Fruit fly (Drosophila melanogaster) whole organism, embryonic: ENCODE data around the gene CG32551.

Experiments used
- CG10147 ChIP-seq: fragments of 200-800 bp; sonication (Bioruptor generic); optimal IDR thresholded peaks from 2 replicates; lab custom pipeline; 2019; ENCODE audit warnings: missing biosample characterization, mild to moderate bottlenecking, missing genetic modification characterization, moderate library complexity
- CG11456 ChIP-seq: fragments of 200-800 bp; sonication (Bioruptor generic); IDR thresholded peaks from 3 replicates; pipeline ENCODE4 v1.3.6; 2022; ENCODE audit warnings: missing biosample characterization, missing genetic modification characterization
- CG11723 ChIP-seq: fragments of 200-800 bp; sonication (Bioruptor generic); optimal IDR thresholded peaks from 2 replicates; lab custom pipeline; 2017; ENCODE audit warnings: missing biosample characterization, mild to moderate bottlenecking, missing genetic modification characterization
- CG12155 ChIP-seq: fragments of 200-800 bp; sonication (Bioruptor generic); optimal IDR thresholded peaks from 3 replicates; lab custom pipeline; 2016; ENCODE audit warnings: missing biosample characterization, missing genetic modification characterization
- CG1233 ChIP-seq: fragments of 200-800 bp; sonication (Bioruptor generic); optimal IDR thresholded peaks from 4 replicates; lab custom pipeline; 2018; ENCODE audit warnings: missing biosample characterization, mild to moderate bottlenecking, missing genetic modification characterization
- CG12391 ChIP-seq: fragments of 200-800 bp; sonication (Bioruptor generic); optimal IDR thresholded peaks from 3 replicates; lab custom pipeline; 2018; ENCODE audit warnings: missing biosample characterization, mild to moderate bottlenecking, missing genetic modification characterization, moderate library complexity
- CG12659 ChIP-seq: fragments of 200-800 bp; sonication (Bioruptor generic); optimal IDR thresholded peaks from 3 replicates; lab custom pipeline; 2017; ENCODE audit warnings: mild to moderate bottlenecking, missing biosample characterization, missing genetic modification reagents, missing genetic modification characterization
- CG12769 ChIP-seq: fragments of 200-800 bp; sonication (Bioruptor generic); optimal IDR thresholded peaks from 2 replicates; lab custom pipeline; 2019; ENCODE audit warnings: missing biosample characterization, mild to moderate bottlenecking, missing genetic modification characterization, moderate library complexity
- CG13424 ChIP-seq: fragments of 200-800 bp; sonication (Bioruptor generic); optimal IDR thresholded peaks from 2 replicates; lab custom pipeline; 2019; ENCODE audit warnings: missing biosample characterization, mild to moderate bottlenecking, missing genetic modification characterization, moderate library complexity
- CG14014 ChIP-seq: fragments of 200-800 bp; sonication (Bioruptor generic); IDR thresholded peaks from 2 replicates; pipeline ENCODE4 v1.3.6; 2022; ENCODE audit warnings: missing biosample characterization, missing genetic modification characterization
- CG17802 ChIP-seq: fragments of 200-800 bp; sonication (Bioruptor generic); optimal IDR thresholded peaks from 2 replicates; lab custom pipeline; 2018; ENCODE audit warnings: missing biosample characterization, mild to moderate bottlenecking, missing genetic modification characterization, moderate library complexity
- CG17912 ChIP-seq: fragments of 200-800 bp; sonication (Bioruptor generic); optimal IDR thresholded peaks from 2 replicates; lab custom pipeline; 2018; ENCODE audit warnings: missing biosample characterization, mild to moderate bottlenecking, missing genetic modification characterization
- CG18011 ChIP-seq: fragments of 200-800 bp; sonication (Bioruptor generic); optimal IDR thresholded peaks from 2 replicates; lab custom pipeline; 2017; ENCODE audit warnings: missing biosample characterization, missing genetic modification characterization, mild to moderate bottlenecking, moderate library complexity, missing genotype
- CG18599 ChIP-seq: fragments of 200-800 bp; sonication (Bioruptor generic); optimal IDR thresholded peaks from 3 replicates; lab custom pipeline; 2017; ENCODE audit warnings: missing biosample characterization, missing genetic modification characterization, mild to moderate bottlenecking, moderate library complexity, missing genetic modification reagents
- CG2120 ChIP-seq: fragments of 200-800 bp; sonication (Bioruptor generic); optimal IDR thresholded peaks from 3 replicates; lab custom pipeline; 2016; ENCODE audit warnings: missing biosample characterization, missing genetic modification characterization
- CG34224 ChIP-seq: fragments of 200-800 bp; sonication (Bioruptor generic); IDR thresholded peaks from 3 replicates; pipeline ENCODE4 v1.3.6; 2022; ENCODE audit warnings: missing biosample characterization, missing genetic modification characterization; ENCODE audit not compliant: partially characterized antibody
- CG6791 ChIP-seq: fragments of 200-800 bp; sonication (Bioruptor generic); IDR thresholded peaks from 3 replicates; pipeline ENCODE4 v1.3.6; 2022; ENCODE audit warnings: missing biosample characterization, missing genetic modification characterization; ENCODE audit not compliant: partially characterized antibody
- CG6854 ChIP-seq: fragments of 200-800 bp; sonication (Bioruptor generic); optimal IDR thresholded peaks from 3 replicates; lab custom pipeline; 2017; ENCODE audit warnings: missing biosample characterization, mild to moderate bottlenecking, missing genetic modification characterization
- CG7745 ChIP-seq: fragments of 200-800 bp; sonication (Bioruptor generic); optimal IDR thresholded peaks from 2 replicates; lab custom pipeline; 2018; ENCODE audit warnings: missing biosample characterization, mild to moderate bottlenecking, missing genetic modification characterization, moderate library complexity
- CG7928 ChIP-seq: fragments of 200-800 bp; sonication (Bioruptor generic); optimal IDR thresholded peaks from 2 replicates; lab custom pipeline; 2017; ENCODE audit warnings: missing biosample characterization, mild to moderate bottlenecking, missing genetic modification characterization
- CG7987 ChIP-seq: fragments of 200-800 bp; sonication (Bioruptor generic); optimal IDR thresholded peaks from 2 replicates; lab custom pipeline; 2018; ENCODE audit warnings: missing biosample characterization, mild to moderate bottlenecking, missing genetic modification characterization, moderate library complexity
- CG8924 ChIP-seq: fragments of 200-800 bp; optimal IDR thresholded peaks from 3 replicates; lab custom pipeline; 2019; ENCODE audit warnings: missing biosample characterization, mild to moderate bottlenecking, missing genetic modification characterization, moderate library complexity
- Camta ChIP-seq: fragments of 200-800 bp; sonication (Bioruptor generic); optimal IDR thresholded peaks from 2 replicates; lab custom pipeline; 2016; ENCODE audit warnings: missing biosample characterization, missing genetic modification characterization
- Chrac-16 ChIP-seq: fragments of 200-800 bp; sonication (Bioruptor generic); optimal IDR thresholded peaks from 3 replicates; lab custom pipeline; 2016; ENCODE audit warnings: missing biosample characterization, missing genetic modification characterization
- HLHmδ ChIP-seq: fragments of 200-800 bp; sonication (Bioruptor generic); optimal IDR thresholded peaks from 2 replicates; lab custom pipeline; 2018; ENCODE audit warnings: missing biosample characterization, mild to moderate bottlenecking, missing genetic modification characterization, moderate library complexity
- Kr ChIP-seq: fragments of 200-800 bp; sonication (Bioruptor generic); optimal IDR thresholded peaks from 2 replicates; lab custom pipeline; 2017; ENCODE audit warnings: missing biosample characterization, mild to moderate bottlenecking, missing genetic modification characterization
- MTF-1 ChIP-seq: fragments of 200-800 bp; sonication (Bioruptor generic); optimal IDR thresholded peaks from 2 replicates; lab custom pipeline; 2018; ENCODE audit warnings: missing biosample characterization, mild to moderate bottlenecking, missing genetic modification characterization, borderline replicate concordance
- Neu2 ChIP-seq: fragments of 200-800 bp; sonication (Bioruptor generic); optimal IDR thresholded peaks from 3 replicates; lab custom pipeline; 2016; ENCODE audit warnings: missing biosample characterization, missing genetic modification characterization, borderline replicate concordance
- Oaz ChIP-seq: fragments of 200-800 bp; sonication (Bioruptor generic); IDR thresholded peaks from 2 replicates; pipeline ENCODE4 v1.3.6; 2022; ENCODE audit warnings: missing biosample characterization, missing genetic modification characterization
- Ptx1 ChIP-seq: fragments of 200-800 bp; sonication (Bioruptor generic); IDR thresholded peaks from 2 replicates; pipeline ENCODE4 v1.3.6; 2022; ENCODE audit warnings: missing biosample characterization, missing genetic modification characterization
- Spps ChIP-seq: fragments of 200-800 bp; sonication (Bioruptor generic); optimal IDR thresholded peaks from 2 replicates; lab custom pipeline; 2018; ENCODE audit warnings: missing biosample characterization, mild to moderate bottlenecking, missing genetic modification characterization
- TFAM ChIP-seq: fragments of 200-800 bp; sonication (Bioruptor generic); optimal IDR thresholded peaks from 2 replicates; lab custom pipeline; 2017; ENCODE audit warnings: missing biosample characterization, missing genetic modification characterization, inconsistent platforms
- amos ChIP-seq: fragments of 200-800 bp; sonication (Bioruptor generic); IDR thresholded peaks from 2 replicates; pipeline ENCODE4 v1.3.6; 2022; ENCODE audit warnings: missing biosample characterization, missing genetic modification characterization; ENCODE audit not compliant: partially characterized antibody
- bab2 ChIP-seq: fragments of 200-800 bp; sonication (Bioruptor generic); optimal IDR thresholded peaks from 2 replicates; lab custom pipeline; 2016; ENCODE audit warnings: missing biosample characterization, missing genetic modification characterization
- danr ChIP-seq: fragments of 200-800 bp; sonication (Bioruptor generic); IDR thresholded peaks from 2 replicates; pipeline ENCODE4 v1.3.6; 2022; ENCODE audit warnings: missing biosample characterization, missing genetic modification characterization
- dimm ChIP-seq: fragments of 200-800 bp; sonication (Bioruptor generic); IDR thresholded peaks from 2 replicates; pipeline ENCODE4 v1.3.6; 2022; ENCODE audit warnings: missing biosample characterization, missing genetic modification characterization
- en ChIP-seq: fragments of 200-800 bp; sonication (Bioruptor generic); optimal IDR thresholded peaks from 2 replicates; lab custom pipeline; 2016; ENCODE audit warnings: missing biosample characterization, missing genetic modification characterization
- fd102C ChIP-seq: fragments of 200-800 bp; sonication (Bioruptor generic); optimal IDR thresholded peaks from 2 replicates; lab custom pipeline; 2018; ENCODE audit warnings: missing biosample characterization, mild to moderate bottlenecking, missing genetic modification characterization, moderate library complexity
- fru ChIP-seq: fragments of >200 bp; optimal IDR thresholded peaks from 2 replicates; lab custom pipeline; 2017
- gsb ChIP-seq: fragments of 200-800 bp; sonication (Bioruptor generic); IDR thresholded peaks from 2 replicates; pipeline ENCODE4 v1.3.6; 2022; ENCODE audit warnings: missing biosample characterization, missing genetic modification characterization
- klu ChIP-seq: fragments of 200-800 bp; sonication (Bioruptor generic); IDR thresholded peaks from 2 replicates; pipeline ENCODE4 v1.3.6; 2022; ENCODE audit warnings: missing biosample characterization, missing genetic modification characterization
- luna ChIP-seq: fragments of 200-800 bp; sonication (Bioruptor generic); optimal IDR thresholded peaks from 2 replicates; lab custom pipeline; 2016; ENCODE audit warnings: missing biosample characterization, missing genetic modification characterization
- peb ChIP-seq: fragments of 200-800 bp; sonication (Bioruptor generic); IDR thresholded peaks from 2 replicates; pipeline ENCODE4 v1.3.6; 2022; ENCODE audit warnings: missing biosample characterization, missing genetic modification characterization
- phol ChIP-seq: fragments of 200-800 bp; sonication (Bioruptor generic); optimal IDR thresholded peaks from 3 replicates; lab custom pipeline; 2018; ENCODE audit warnings: missing biosample characterization, mild to moderate bottlenecking, missing genetic modification characterization, moderate library complexity
- sd ChIP-seq: fragments of 200-800 bp; sonication (Bioruptor generic); optimal IDR thresholded peaks from 3 replicates; lab custom pipeline; 2018; ENCODE audit warnings: missing biosample characterization, mild to moderate bottlenecking, missing genetic modification characterization, moderate library complexity
- sisA ChIP-seq: fragments of 200-800 bp; sonication (Bioruptor generic); IDR thresholded peaks from 2 replicates; pipeline ENCODE4 v1.3.6; 2022; ENCODE audit warnings: missing biosample characterization, missing genetic modification characterization
- sob ChIP-seq: fragments of 200-800 bp; sonication (Bioruptor generic); IDR thresholded peaks from 2 replicates; pipeline ENCODE4 v1.3.6; 2022; ENCODE audit warnings: missing biosample characterization, missing genetic modification characterization
- ssp ChIP-seq: fragments of 200-800 bp; sonication (Bioruptor generic); IDR thresholded peaks from 2 replicates; pipeline ENCODE4 v1.3.6; 2022; ENCODE audit warnings: missing biosample characterization, missing genetic modification characterization
- tin ChIP-seq: fragments of 200-800 bp; sonication (Bioruptor generic); optimal IDR thresholded peaks from 3 replicates; lab custom pipeline; 2016; ENCODE audit warnings: missing biosample characterization, missing genetic modification characterization
- trh ChIP-seq: fragments of 200-800 bp; sonication (Bioruptor generic); optimal IDR thresholded peaks from 2 replicates; lab custom pipeline; 2016; ENCODE audit warnings: missing biosample characterization, missing genetic modification characterization

The CG32551 gene

dm6 chrX:18405567-18406059 is 33.1 kb upstream of the CG32551 start (continued):
- TF ChIP-seq CG12155 (GFP tag; lab: Kevin White, UChicago), result peak; percentile 52
- no peak; the same call in 2 of the 3 replicates for TF ChIP-seq CG11456 (GFP tag; lab: Robert Waterston, UW)
- no peak for TF ChIP-seq CG7928 (GFP tag; lab: Kevin White, UChicago)
- peak; percentile 27 for TF ChIP-seq bab2 (GFP tag; lab: Kevin White, UChicago)
- peak; percentile 63 for TF ChIP-seq sd (tag; lab: Kevin White, UChicago)
- peak; percentile 58 for TF ChIP-seq CG11723
- TF ChIP-seq Camta (GFP tag; lab: Kevin White, UChicago), result peak; percentile 47
- no peak for TF ChIP-seq CG7987 (GFP tag; lab: Kevin White, UChicago)
- peak; percentile 74 for TF ChIP-seq CG2120 (GFP tag; lab: Kevin White, UChicago)
- TF ChIP-seq danr, result peak; percentile 56; the same call in 1 of the 2 replicates
- peak; percentile 22 for TF ChIP-seq CG18011 (GFP tag; lab: Kevin White, UChicago)
- TF ChIP-seq en, result peak; percentile 22
- TF ChIP-seq phol (tag; lab: Kevin White, UChicago), result peak; percentile 86
- peak; percentile 35; the same call in 1 of the 2 replicates for TF ChIP-seq peb (GFP tag; lab: Robert Waterston, UW)
- TF ChIP-seq Kr, result no peak
- peak; percentile 44 for TF ChIP-seq CG12769 (tag; lab: Kevin White, UChicago)
- TF ChIP-seq fd102C (GFP tag; lab: Kevin White, UChicago), result no peak
- peak; percentile 49 for TF ChIP-seq CG10147
- peak; percentile 63 for TF ChIP-seq CG8924
- TF ChIP-seq CG17802, result no peak
- TF ChIP-seq CG6854 (GFP tag; lab: Kevin White, UChicago), result peak; percentile 40
- TF ChIP-seq tin (GFP tag; lab: Kevin White, UChicago), result peak; percentile 57
- no peak for TF ChIP-seq HLHmδ (GFP tag; lab: Kevin White, UChicago)
- no peak for TF ChIP-seq luna (GFP tag; lab: Kevin White, UChicago)
- TF ChIP-seq gsb (GFP tag; lab: Robert Waterston, UW), result no peak
- no peak for TF ChIP-seq CG14014 (GFP tag; lab: Robert Waterston, UW)
- no peak for TF ChIP-seq dimm
- no peak for TF ChIP-seq CG6791 (GFP tag; lab: Robert Waterston, UW)
- TF ChIP-seq CG12391 (tag; lab: Kevin White, UChicago), result peak; percentile 82
- peak; percentile 64 for TF ChIP-seq Ptx1
- TF ChIP-seq Chrac-16 (GFP tag; lab: Kevin White, UChicago), result peak; percentile 56
- no peak; the same call in 1 of the 2 replicates for TF ChIP-seq klu
- TF ChIP-seq sisA (GFP tag; lab: Robert Waterston, UW), result peak; percentile 53; the same call in 1 of the 2 replicates
- TF ChIP-seq CG18599 (GFP tag; lab: Kevin White, UChicago), result peak; percentile 61
- TF ChIP-seq CG1233 (GFP tag; lab: Kevin White, UChicago), result peak; percentile 40
- TF ChIP-seq amos (GFP tag; lab: Robert Waterston, UW), result no peak
- TF ChIP-seq trh, result peak; percentile 42
- no peak for TF ChIP-seq fru (lab: Kevin White, UChicago)
- TF ChIP-seq TFAM, result no peak
- no peak for TF ChIP-seq MTF-1 (GFP tag; lab: Kevin White, UChicago)
- no peak for TF ChIP-seq CG34224 (GFP tag; lab: Robert Waterston, UW)
- TF ChIP-seq CG13424 (tag; lab: Kevin White, UChicago), result peak; percentile 76
- peak; percentile 16; the same call in 1 of the 2 replicates for TF ChIP-seq ssp (GFP tag; lab: Robert Waterston, UW)
- TF ChIP-seq CG7745 (tag; lab: Kevin White, UChicago), result no peak
- no peak for TF ChIP-seq CG17912
- TF ChIP-seq CG12659 (GFP tag; lab: Kevin White, UChicago), result peak; percentile 64
- 0 out of 2 replicates have a peak, but pooled peaks have one; percentile 26 for TF ChIP-seq sob
- TF ChIP-seq Spps, result peak; percentile 16
- 0 out of 2 replicates have a peak, but pooled peaks have one; percentile 20 for TF ChIP-seq Oaz (GFP tag; lab: Robert Waterston, UW)
- TF ChIP-seq Neu2, result no peak
